Worm (Caenorhabditis elegans) whole organism, late embryonic: ENCODE results near the gene pud-1.1.
"Not testable (repeated sequence)": the region's sequence is repeated elsewhere in the genome, so short reads cannot be mapped to it uniquely, and the experiment has no call there.

Source experiments
- C08G9.2 ChIP-seq: sonication (generic microtip); optimal IDR thresholded peaks from 2 replicates; lab custom pipeline; 2016; ENCODE audit warnings: mild to moderate bottlenecking, missing genetic modification characterization, moderate library complexity, missing compliant biosample characterization
- F13H6.1 ChIP-seq: sonication (generic microtip); optimal IDR thresholded peaks from 2 replicates; lab custom pipeline; 2016; ENCODE audit warnings: missing genetic modification characterization, missing compliant biosample characterization
- K09A11.1 ChIP-seq: sonication (generic microtip); optimal IDR thresholded peaks from 2 replicates; lab custom pipeline; 2017; ENCODE audit warnings: antibody characterized with exemption, mild to moderate bottlenecking, missing genetic modification characterization, missing compliant biosample characterization; ENCODE audit not compliant: insufficient read depth
- Y22D7AL.16 ChIP-seq: sonication (generic microtip); optimal IDR thresholded peaks from 2 replicates; lab custom pipeline; 2016; ENCODE audit warnings: missing genetic modification characterization, missing compliant biosample characterization
- ceh-19 ChIP-seq: fragments of 200-800 bp; sonication (Bioruptor generic); optimal IDR thresholded peaks from 2 replicates; lab custom pipeline; 2018; ENCODE audit warnings: mild to moderate bottlenecking, missing genetic modification characterization, missing compliant biosample characterization
- ceh-24 ChIP-seq: sonication (generic microtip); optimal IDR thresholded peaks from 2 replicates; lab custom pipeline; 2016; ENCODE audit warnings: mild to moderate bottlenecking, missing genetic modification characterization, missing compliant biosample characterization
- ceh-30 ChIP-seq: fragments of 150-350 bp; optimal IDR thresholded peaks from 2 replicates; lab custom pipeline; 2014; ENCODE audit warnings: missing biosample characterization, missing genetic modification characterization
- ceh-45 ChIP-seq: fragments of 200-800 bp; sonication (Bioruptor generic); IDR thresholded peaks from 2 replicates; pipeline ENCODE4 v1.3.6; 2022; ENCODE audit warnings: missing genetic modification reagents, missing genetic modification characterization, missing compliant biosample characterization
- elt-2 ChIP-seq: sonication (generic microtip); optimal IDR thresholded peaks from 2 replicates; lab custom pipeline; 2016; ENCODE audit warnings: missing genetic modification reagents, missing genetic modification characterization, missing compliant biosample characterization
- elt-4 ChIP-seq: sonication (generic microtip); optimal IDR thresholded peaks from 2 replicates; lab custom pipeline; 2016; ENCODE audit warnings: missing genetic modification characterization, missing compliant biosample characterization
- ets-4 ChIP-seq: sonication (generic microtip); optimal IDR thresholded peaks from 2 replicates; lab custom pipeline; 2016; ENCODE audit warnings: missing genetic modification characterization, missing compliant biosample characterization
- eyg-1 ChIP-seq: sonication (generic microtip); optimal IDR thresholded peaks from 2 replicates; lab custom pipeline; 2016; ENCODE audit warnings: missing genotype, missing genetic modification characterization, missing compliant biosample characterization
- fax-1 ChIP-seq: sonication (generic microtip); optimal IDR thresholded peaks from 2 replicates; lab custom pipeline; 2016; ENCODE audit warnings: missing genotype, missing genetic modification characterization, missing compliant biosample characterization
- hlh-8 ChIP-seq: sonication (generic microtip); optimal IDR thresholded peaks from 2 replicates; lab custom pipeline; 2016; ENCODE audit warnings: missing genotype, missing genetic modification characterization, missing compliant biosample characterization
- mec-3 ChIP-seq: sonication (generic microtip); optimal IDR thresholded peaks from 2 replicates; lab custom pipeline; 2016; ENCODE audit warnings: borderline replicate concordance, missing genetic modification characterization, missing compliant biosample characterization
- nhr-232 ChIP-seq: sonication (generic microtip); optimal IDR thresholded peaks from 2 replicates; lab custom pipeline; 2016; ENCODE audit warnings: missing genetic modification characterization, missing compliant biosample characterization
- npax-4 ChIP-seq: sonication (generic microtip); optimal IDR thresholded peaks from 2 replicates; lab custom pipeline; 2016; ENCODE audit warnings: missing genetic modification characterization, missing compliant biosample characterization
- pag-3 ChIP-seq: sonication (generic microtip); optimal IDR thresholded peaks from 2 replicates; lab custom pipeline; 2016; ENCODE audit warnings: missing compliant biosample characterization, missing genetic modification characterization, borderline replicate concordance
- pat-9 ChIP-seq: fragments of 200-800 bp; sonication (Bioruptor generic); optimal IDR thresholded peaks from 2 replicates; lab custom pipeline; 2018; ENCODE audit warnings: mild to moderate bottlenecking, missing genetic modification characterization, moderate library complexity, missing compliant biosample characterization
- pha-4 ChIP-seq: fragments of 150-350 bp; optimal IDR thresholded peaks from 2 replicates; lab custom pipeline; 2018; ENCODE audit warnings: missing biosample characterization, missing genetic modification reagents, missing genetic modification characterization
- sox-4 ChIP-seq: sonication (generic microtip); optimal IDR thresholded peaks from 2 replicates; lab custom pipeline; 2017; ENCODE audit warnings: mild to moderate bottlenecking, missing genetic modification characterization, inconsistent platforms, missing compliant biosample characterization
- syd-9 ChIP-seq: sonication (generic microtip); optimal IDR thresholded peaks from 2 replicates; lab custom pipeline; 2016; ENCODE audit warnings: mild to moderate bottlenecking, missing genetic modification characterization, moderate library complexity, missing compliant biosample characterization
- tbx-7 ChIP-seq: sonication (generic microtip); optimal IDR thresholded peaks from 2 replicates; lab custom pipeline; 2016; ENCODE audit warnings: missing genotype, missing genetic modification characterization, missing compliant biosample characterization
- unc-42 ChIP-seq: sonication (generic microtip); optimal IDR thresholded peaks from 2 replicates; lab custom pipeline; 2016; ENCODE audit warnings: missing genotype, missing genetic modification characterization, missing compliant biosample characterization
- zip-5 ChIP-seq: sonication (generic microtip); optimal IDR thresholded peaks from 2 replicates; lab custom pipeline; 2016; ENCODE audit warnings: missing genetic modification characterization, missing compliant biosample characterization

The pud-1.1 gene

DNA sequence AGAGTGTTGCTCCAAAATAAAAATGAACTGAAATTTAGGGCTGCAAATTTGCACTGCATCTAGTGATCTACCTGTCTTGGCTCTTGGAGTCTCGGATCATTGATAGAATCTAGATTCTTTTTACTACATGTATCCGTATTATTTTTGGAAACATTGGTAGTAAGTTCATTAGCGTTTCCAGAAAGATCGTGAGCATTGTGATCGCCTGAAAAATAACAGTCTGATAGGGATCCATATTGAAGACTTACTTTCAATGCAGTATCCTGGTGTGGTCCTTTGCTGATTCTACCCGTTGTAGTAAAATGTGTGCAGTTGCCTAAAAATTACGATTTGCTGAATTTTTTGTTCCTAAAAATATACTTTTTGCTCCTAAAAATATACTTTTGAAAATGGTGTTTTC is 23.8 kb upstream of the pud-1.1 start:
- TF ChIP-seq elt-4 (tag; lab: Kevin White, UChicago) (no peak), mec-3 (tag; lab: Kevin White, UChicago) (no peak), fax-1 (tag; lab: Kevin White, UChicago) (no peak), C08G9.2 (tag; lab: Kevin White, UChicago) (no peak), ceh-30 (tag; lab: Kevin White, UChicago) (no peak), ets-4 (tag; lab: Kevin White, UChicago) (no peak)

DNA sequence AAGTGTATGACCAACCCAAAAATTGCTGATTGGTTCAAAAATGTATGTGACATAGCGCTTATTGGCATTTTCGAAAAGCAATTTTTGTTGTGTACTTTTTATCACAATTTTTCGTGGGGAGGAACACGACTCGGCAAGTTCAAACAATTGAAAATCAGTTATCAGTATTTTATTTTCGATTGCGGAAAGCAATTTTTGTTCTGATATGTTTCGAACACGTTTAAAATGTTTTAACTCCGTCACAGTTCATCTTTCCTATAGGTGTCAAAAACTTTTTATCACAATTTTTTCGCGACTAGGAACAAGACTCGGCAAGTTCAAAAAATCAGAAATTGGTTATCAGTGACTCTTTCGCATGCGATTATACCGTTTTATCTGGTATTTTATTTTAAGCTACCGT is 22.0 kb upstream of the pud-1.1 start:
- TF ChIP-seq eyg-1 (tag; lab: Kevin White, UChicago) = no peak
- no peak for TF ChIP-seq zip-5
- TF ChIP-seq pha-4 (tag; lab: Kevin White, UChicago) = no peak
- TF ChIP-seq ceh-45 = no peak
- TF ChIP-seq fax-1 (tag; lab: Kevin White, UChicago) = no peak
- no peak for TF ChIP-seq elt-4 (tag; lab: Kevin White, UChicago)
- TF ChIP-seq npax-4 = no peak
- TF ChIP-seq hlh-8 (tag; lab: Kevin White, UChicago) = no peak

DNA sequence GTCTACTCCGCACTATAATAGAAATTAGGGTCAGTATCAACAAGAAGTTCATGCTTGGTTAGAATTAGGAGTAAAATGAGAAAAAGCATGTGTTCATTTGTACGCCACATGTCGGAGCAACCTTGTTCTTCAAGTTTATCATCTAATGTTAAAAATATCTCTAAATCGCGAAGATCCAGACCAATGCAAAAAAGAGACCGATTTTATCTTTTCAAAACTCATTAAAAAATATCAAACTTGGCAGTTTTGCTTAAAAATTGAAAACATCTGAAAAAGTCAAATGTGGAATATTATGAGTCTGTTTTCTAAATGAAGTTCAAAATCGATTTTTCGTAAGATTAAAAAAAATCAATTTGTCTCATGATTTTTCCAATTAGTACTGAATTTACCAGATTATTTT is 9.2 kb upstream of the pud-1.1 start, which contains the start of gene Y19D10B.6:
Gene Y19D10B.6, minus strand, starts transcription at position 101 of the 400 bp plus-strand sequence.
- not testable (repeated sequence) for TF ChIP-seq F13H6.1 (tag; lab: Kevin White, UChicago); K09A11.1 (tag; lab: Kevin White, UChicago); ceh-19

DNA sequence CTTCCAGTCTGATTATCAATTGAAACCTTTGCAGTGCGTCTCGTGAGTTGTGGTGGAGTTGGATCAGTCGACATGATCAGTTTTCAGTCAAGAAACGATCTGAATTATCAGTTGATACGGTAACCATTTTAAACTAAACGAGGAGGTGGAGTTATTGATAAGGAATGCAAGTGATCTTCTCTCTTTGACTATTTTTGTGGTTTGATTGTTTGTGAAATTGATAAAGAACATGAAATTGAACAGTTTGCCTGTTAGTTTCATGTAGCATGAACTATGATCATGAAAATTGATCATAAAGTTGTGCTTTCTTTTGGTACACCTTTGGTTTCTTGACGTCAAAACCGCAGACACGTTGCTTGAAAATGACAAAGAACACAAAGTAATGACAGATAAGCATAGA is 7.8 kb upstream of the pud-1.1 start, which contains the start of gene pud-1.2:
Gene pud-1.2, minus strand, starts transcription at position 101 of the 400 bp plus-strand sequence.
- not testable (repeated sequence) for TF ChIP-seq mec-3 (tag; lab: Kevin White, UChicago); C08G9.2 (tag; lab: Kevin White, UChicago); syd-9

DNA sequence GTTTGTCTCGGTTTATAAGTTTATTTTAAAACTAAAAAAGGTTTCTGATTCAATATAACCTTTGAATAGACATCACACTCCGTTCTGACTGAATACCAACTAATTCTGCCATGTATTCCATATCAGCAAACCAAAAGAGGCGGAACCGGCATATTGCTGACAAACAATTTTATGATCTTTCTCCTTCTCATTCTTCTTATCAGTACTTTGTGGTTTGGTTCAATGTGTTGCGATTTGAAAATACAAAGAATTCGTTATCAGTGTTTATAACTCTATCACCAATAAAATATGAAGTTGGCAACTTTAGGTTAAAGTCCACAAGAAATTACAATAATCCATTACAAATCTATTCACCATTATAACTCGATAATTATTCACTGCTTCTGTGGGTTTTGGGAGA is 6.0 kb upstream of the pud-1.1 start:
- TF ChIP-seq elt-2 (tag; lab: Kevin White, UChicago) (peak; percentile 93), Y22D7AL.16 (tag; lab: Kevin White, UChicago) (no peak), unc-42 (no peak)

DNA sequence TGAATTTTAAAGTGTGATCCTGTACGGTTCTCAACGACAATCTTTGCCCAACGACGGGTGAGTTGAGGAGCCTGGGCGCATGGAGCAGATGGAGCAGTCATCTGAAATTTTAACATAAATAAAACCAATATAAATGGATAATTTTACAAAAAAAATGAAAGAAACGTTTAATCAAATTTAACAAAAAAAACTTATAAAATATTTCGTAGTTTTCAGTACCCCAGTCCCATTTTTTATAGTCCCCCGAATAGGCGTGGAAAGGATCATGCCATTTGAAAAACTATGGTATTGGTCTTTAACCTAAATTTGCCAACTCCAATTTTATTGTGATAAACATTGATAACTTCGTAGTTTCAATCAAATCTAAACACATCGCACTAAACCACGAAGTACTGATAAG is 5.2 kb upstream of the pud-1.1 start, which contains the start of gene pud-3:
Gene pud-3, minus strand, starts transcription at position 101 of the 400 bp plus-strand sequence.
- TF ChIP-seq tbx-7 (tag; lab: Kevin White, UChicago) (no peak), pag-3 (tag; lab: Kevin White, UChicago) (no peak), sox-4 (tag; lab: Kevin White, UChicago) (no peak), mec-3 (tag; lab: Kevin White, UChicago) (no peak)

DNA sequence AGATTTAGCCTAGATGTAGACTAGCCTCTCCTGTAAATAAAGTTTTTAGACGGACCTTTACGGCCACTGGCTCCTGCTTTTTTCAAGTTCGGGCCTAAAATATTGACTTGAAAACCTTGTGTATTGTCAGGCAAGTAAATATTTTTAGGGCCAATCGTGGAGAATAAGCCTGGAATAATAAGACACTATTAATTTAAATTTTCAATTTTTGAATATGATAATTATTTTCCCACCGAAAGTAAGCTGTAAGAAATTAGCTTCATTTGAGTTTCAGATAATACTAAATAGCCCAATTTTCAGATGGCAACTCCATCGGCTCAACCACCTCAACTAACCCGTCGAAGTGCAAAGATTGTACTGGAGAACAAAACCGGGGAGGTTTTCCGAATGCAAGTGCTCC is 3.9 kb upstream of the pud-1.1 start, which contains the start of gene pud-4:
Gene pud-4, plus strand, starts transcription at position 301 of the 400 bp plus-strand sequence.
- TF ChIP-seq pha-4 (tag; lab: Kevin White, UChicago) = no peak
- no peak for TF ChIP-seq unc-42

DNA sequence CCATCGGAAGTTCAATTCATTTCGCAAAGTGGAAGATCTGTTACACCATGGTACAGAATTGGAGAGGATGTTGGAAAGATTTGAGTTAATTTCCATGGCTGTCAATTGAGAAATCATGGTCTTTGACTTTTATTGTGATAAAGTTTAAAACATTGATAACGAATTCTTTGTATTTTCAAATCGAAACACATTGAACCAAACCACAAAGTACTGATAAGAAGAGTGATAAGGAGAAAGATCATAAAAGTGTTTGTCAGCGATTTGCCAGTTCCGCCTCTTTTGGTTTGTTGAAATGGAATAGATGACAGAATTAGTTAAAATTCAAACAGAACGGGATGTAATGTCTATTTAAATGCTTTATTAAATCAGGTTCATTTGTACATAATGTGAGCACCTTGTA is 3.1 kb upstream of the pud-1.1 start:
- peak; percentile 93 for TF ChIP-seq elt-2 (tag; lab: Kevin White, UChicago)
- TF ChIP-seq pat-9 (tag; lab: Kevin White, UChicago) = no peak
- TF ChIP-seq, all 69 proteins: peak for 1

DNA sequence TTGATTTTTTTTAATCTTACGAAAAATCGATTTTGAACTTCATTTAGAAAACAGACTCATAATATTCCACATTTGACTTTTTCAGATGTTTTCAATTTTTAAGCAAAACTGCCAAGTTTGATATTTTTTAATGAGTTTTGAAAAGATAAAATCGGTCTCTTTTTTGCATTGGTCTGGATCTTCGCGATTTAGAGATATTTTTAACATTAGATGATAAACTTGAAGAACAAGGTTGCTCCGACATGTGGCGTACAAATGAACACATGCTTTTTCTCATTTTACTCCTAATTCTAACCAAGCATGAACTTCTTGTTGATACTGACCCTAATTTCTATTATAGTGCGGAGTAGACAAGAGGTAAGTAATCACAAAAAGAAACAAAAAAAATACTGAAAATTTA is 1.4 kb downstream of the pud-1.1 start, which contains the start of gene irld-32:
Gene irld-32, plus strand, starts transcription at position 301 of the 400 bp plus-strand sequence.
- not testable (repeated sequence) for TF ChIP-seq ceh-24; npax-4; nhr-232 (tag; lab: Kevin White, UChicago)
